Fruit fly (Drosophila melanogaster): ENCODE results near the gene RpS26.

RpS26 gene

dm6 chr2L:18468010-18468409 is 24.9 kb upstream of the RpS26 start:
- TF ChIP-seq CG8478 (optimal IDR thresholded peaks at IDR 0.05) = no peak
- TF ChIP-seq CTCF (optimal IDR thresholded peaks at IDR 0.05) = no peak

dm6 chr2L:18467464-18467863 is 24.4 kb upstream of the RpS26 start:
- TF ChIP-seq CTCF (optimal IDR thresholded peaks at IDR 0.05) (no peak), CG8478 (optimal IDR thresholded peaks at IDR 0.05) (no peak)

dm6 chr2L:18466669-18467068 is 23.6 kb upstream of the RpS26 start:
- TF ChIP-seq CG8478 (optimal IDR thresholded peaks at IDR 0.05) (no peak), CTCF (optimal IDR thresholded peaks at IDR 0.05) (no peak)

- TF ChIP-seq CTCF (optimal IDR thresholded peaks at IDR 0.05) (no peak), CG8478 (optimal IDR thresholded peaks at IDR 0.05) (no peak)
These were observed 23.1 kb upstream of the RpS26 start for dm6 chr2L:18466202-18466591.

- TF ChIP-seq CTCF (optimal IDR thresholded peaks at IDR 0.05) (no peak), CG8478 (optimal IDR thresholded peaks at IDR 0.05) (no peak)
These were observed 22.5 kb upstream of the RpS26 start for dm6 chr2L:18465402-18466201.

dm6 chr2L:18464116-18464530 is 21.0 kb upstream of the RpS26 start:
- no peak for TF ChIP-seq CTCF (optimal IDR thresholded peaks at IDR 0.05)
- TF ChIP-seq CG8478 (optimal IDR thresholded peaks at IDR 0.05) = no peak

- TF ChIP-seq CTCF (optimal IDR thresholded peaks at IDR 0.05) (no peak), CG8478 (optimal IDR thresholded peaks at IDR 0.05) (no peak)
These were observed 20.5 kb upstream of the RpS26 start for dm6 chr2L:18463610-18464009.

dm6 chr2L:18459698-18460348 is 16.7 kb upstream of the RpS26 start:
- no peak for TF ChIP-seq CG8478 (optimal IDR thresholded peaks at IDR 0.05)

dm6 chr2L:18458527-18458926 is 15.4 kb upstream of the RpS26 start:
- TF ChIP-seq CG8478 (optimal IDR thresholded peaks at IDR 0.05) = no peak
- TF ChIP-seq CTCF (optimal IDR thresholded peaks at IDR 0.05) = no peak

dm6 chr2L:18456932-18457583 is 14.0 kb upstream of the RpS26 start:
- TF ChIP-seq CTCF (optimal IDR thresholded peaks at IDR 0.05) (no peak), CG8478 (optimal IDR thresholded peaks at IDR 0.05) (no peak)

dm6 chr2L:18455506-18456491 is 12.7 kb upstream of the RpS26 start:
- TF ChIP-seq CTCF (optimal IDR thresholded peaks at IDR 0.05) (no peak), CG8478 (optimal IDR thresholded peaks at IDR 0.05) (no peak)

- TF ChIP-seq CG8478 (optimal IDR thresholded peaks at IDR 0.05) (no peak), CTCF (optimal IDR thresholded peaks at IDR 0.05) (peak; percentile 45 to 49)
These were observed 11.2 kb upstream of the RpS26 start, which contains the start of the genes bsf and Ntf-2r for dm6 chr2L:18454128-18454788. TSS of gene bsf (minus strand) at chr2L:18454587. TSS of gene Ntf-2r (plus strand) at chr2L:18454649.

dm6 chr2L:18448639-18449430 is 5.8 kb upstream of the RpS26 start, which contains the start of gene ncm:
TSS of gene ncm (minus strand) at chr2L:18448957.
- TF ChIP-seq CG8478 (optimal IDR thresholded peaks at IDR 0.05) (no peak), CTCF (optimal IDR thresholded peaks at IDR 0.05) (no peak)

All from S2 (cell line).